Worm (Caenorhabditis elegans) whole organism, midembryonic: ENCODE data around the gene gyf-1.
A peak's percentile ranks its signal among the peaks of the same experiment; 100 is the strongest.

ENCODE experiments used
- T22C8.4 ChIP-seq: fragments of 200-800 bp; sonication (Bioruptor generic); IDR thresholded peaks from 2 replicates; pipeline ENCODE4 v1.3.6; 2022; ENCODE audit warnings: missing genetic modification characterization, missing compliant biosample characterization
- cog-1 ChIP-seq: sonication (generic microtip); optimal IDR thresholded peaks from 2 replicates; lab custom pipeline; 2016; ENCODE audit warnings: missing genetic modification characterization, missing compliant biosample characterization
- flt-1 ChIP-seq: fragments of 200-800 bp; sonication (Bioruptor generic); IDR thresholded peaks from 2 replicates; pipeline ENCODE4 v1.3.6; 2022; ENCODE audit warnings: missing genetic modification characterization, missing compliant biosample characterization
- klf-2 ChIP-seq: fragments of 200-800 bp; sonication (Bioruptor generic); conservative IDR thresholded peaks from 2 replicates; pipeline ENCODE4 v1.3.6; 2022; ENCODE audit warnings: missing genetic modification reagents, missing genetic modification characterization, missing compliant biosample characterization
- med-1 ChIP-seq: sonication (generic microtip); optimal IDR thresholded peaks from 2 replicates; lab custom pipeline; 2017; ENCODE audit warnings: missing genetic modification characterization, mild to moderate bottlenecking, missing compliant biosample characterization, antibody characterized with exemption, missing genetic modification reagents; ENCODE audit not compliant: insufficient read depth
- ref-1 ChIP-seq: fragments of 200-800 bp; sonication (Bioruptor generic); conservative IDR thresholded peaks from 2 replicates; pipeline ENCODE4 v1.3.6; 2022; ENCODE audit warnings: missing genetic modification reagents, missing genetic modification characterization, missing compliant biosample characterization
- tab-1 ChIP-seq: fragments of 200-800 bp; sonication (Bioruptor generic); IDR thresholded peaks from 2 replicates; pipeline ENCODE4 v1.3.6; 2022; ENCODE audit warnings: missing genetic modification characterization, missing compliant biosample characterization
- ztf-23 ChIP-seq: fragments of 200-800 bp; sonication (Bioruptor generic); IDR thresholded peaks from 2 replicates; pipeline ENCODE4 v1.3.6; 2022; ENCODE audit warnings: missing genetic modification reagents, missing genetic modification characterization, missing compliant biosample characterization
- ztf-29 ChIP-seq: fragments of 200-800 bp; sonication (Bioruptor generic); IDR thresholded peaks from 2 replicates; pipeline ENCODE4 v1.3.6; 2022; ENCODE audit warnings: missing genetic modification reagents, missing genetic modification characterization, missing compliant biosample characterization

Gene gyf-1

DNA sequence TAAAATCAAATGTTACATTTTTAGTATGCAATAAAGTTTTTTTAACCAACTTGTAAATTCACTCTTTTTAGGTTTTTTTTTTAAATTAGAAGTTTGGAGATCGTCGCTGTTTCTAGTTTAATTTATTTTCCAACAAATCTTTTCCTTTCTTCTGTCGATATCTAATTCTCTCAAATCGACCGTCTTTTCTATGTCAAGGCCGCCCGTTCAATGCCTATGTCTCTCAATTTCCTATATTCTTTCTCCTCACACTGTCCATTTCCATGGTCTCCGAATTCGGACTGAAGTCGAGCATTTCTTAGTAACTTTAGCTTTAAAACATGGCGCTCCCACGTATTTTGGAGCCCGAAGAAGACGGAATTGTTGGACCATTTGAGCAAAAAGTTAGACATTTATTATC, 32.6 kb downstream of the gyf-1 start, which contains the start of the genes T14B4.5 and T14B4.20:
TSS of gene T14B4.5 (plus strand) at position 226 of the 400 bp plus-strand sequence.
TSS of gene T14B4.20 (plus strand) at position 264 of the 400 bp plus-strand sequence.
- TF ChIP-seq ref-1 (GFP tag; lab: Robert Waterston, UW) = no peak
- TF ChIP-seq med-1 (GFP tag; lab: Kevin White, UChicago) = no peak
- TF ChIP-seq flt-1 (GFP tag; lab: Robert Waterston, UW) = no peak
- TF ChIP-seq tab-1 (GFP tag; lab: Robert Waterston, UW) = no peak
- TF ChIP-seq ztf-23 (GFP tag; lab: Robert Waterston, UW) = no peak

DNA sequence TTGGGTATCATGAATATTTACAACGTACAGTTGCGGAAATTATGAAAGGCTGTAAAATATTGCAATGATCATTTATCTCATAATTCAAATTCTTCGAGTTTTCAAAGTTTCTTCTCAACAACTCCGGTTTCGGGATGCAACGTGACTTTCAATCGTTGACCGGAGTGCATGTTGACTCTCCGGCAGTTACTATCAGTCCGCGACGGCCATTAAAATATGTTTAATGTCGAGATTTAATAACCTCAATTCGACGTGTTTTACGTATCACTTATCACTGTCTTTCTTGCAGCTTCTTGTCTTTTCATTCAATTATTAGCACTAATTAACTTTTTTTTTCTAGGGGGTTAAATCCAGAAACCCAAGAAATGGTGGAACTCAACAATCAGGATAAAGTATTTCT, 34.2 kb downstream of the gyf-1 start, which contains the start of gene tsp-10:
TSS of gene tsp-10 (plus strand) at position 366 of the 400 bp plus-strand sequence.
- TF ChIP-seq med-1 (GFP tag; lab: Kevin White, UChicago) (no peak), ztf-23 (GFP tag; lab: Robert Waterston, UW) (no peak), ref-1 (GFP tag; lab: Robert Waterston, UW) (no peak), T22C8.4 (GFP tag; lab: Robert Waterston, UW) (no peak), ztf-29 (GFP tag; lab: Robert Waterston, UW) (no peak)

DNA sequence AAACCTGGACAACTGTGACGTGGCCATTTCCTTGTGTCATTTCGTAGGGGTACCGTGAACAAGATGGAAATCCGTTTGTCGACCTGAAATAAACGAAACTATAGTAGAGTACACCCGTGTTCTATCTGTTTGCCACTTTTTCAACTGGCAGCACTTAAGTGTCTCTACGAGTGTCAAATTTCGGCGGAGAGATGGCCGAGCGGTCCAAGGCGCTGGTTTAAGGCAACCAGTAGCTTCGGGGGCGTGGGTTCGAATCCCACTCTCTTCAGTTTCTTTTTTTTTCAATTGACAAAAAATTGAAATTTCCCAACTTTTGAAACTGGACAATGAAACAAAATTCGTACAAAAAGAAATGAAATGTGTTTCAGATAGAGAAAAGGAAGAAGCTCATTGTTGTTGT, 37.5 kb downstream of the gyf-1 start:
- TF ChIP-seq ztf-23 (GFP tag; lab: Robert Waterston, UW) (peak; percentile 85), cog-1 (tag; lab: Kevin White, UChicago) (no peak), T22C8.4 (GFP tag; lab: Robert Waterston, UW) (no peak), ztf-29 (GFP tag; lab: Robert Waterston, UW) (0 out of 2 replicates have a peak, but pooled peaks have one; percentile 45), klf-2 (GFP tag; lab: Robert Waterston, UW) (no peak), ref-1 (GFP tag; lab: Robert Waterston, UW) (no peak), flt-1 (GFP tag; lab: Robert Waterston, UW) (peak; percentile 65; the same call in 1 of the 2 replicates), tab-1 (GFP tag; lab: Robert Waterston, UW) (peak; percentile 70; the same call in 1 of the 2 replicates), med-1 (GFP tag; lab: Kevin White, UChicago) (peak; percentile 9)

- no peak for TF ChIP-seq med-1 (GFP tag; lab: Kevin White, UChicago)
- no peak for TF ChIP-seq tab-1 (GFP tag; lab: Robert Waterston, UW)
- no peak for TF ChIP-seq klf-2 (GFP tag; lab: Robert Waterston, UW)
- TF ChIP-seq ztf-23 (GFP tag; lab: Robert Waterston, UW) = no peak
- TF ChIP-seq cog-1 (tag; lab: Kevin White, UChicago) = no peak
- no peak for TF ChIP-seq ref-1 (GFP tag; lab: Robert Waterston, UW)
- TF ChIP-seq ztf-29 (GFP tag; lab: Robert Waterston, UW) = no peak
- TF ChIP-seq T22C8.4 (GFP tag; lab: Robert Waterston, UW) = no peak
- no peak for TF ChIP-seq flt-1 (GFP tag; lab: Robert Waterston, UW)
Observed at ce11 chrII:6726814-6727213, 42.8 kb downstream of the gyf-1 start.

- TF ChIP-seq ref-1 (GFP tag; lab: Robert Waterston, UW) (no peak), med-1 (GFP tag; lab: Kevin White, UChicago) (no peak), T22C8.4 (GFP tag; lab: Robert Waterston, UW) (no peak), klf-2 (GFP tag; lab: Robert Waterston, UW) (no peak), tab-1 (GFP tag; lab: Robert Waterston, UW) (no peak), ztf-29 (GFP tag; lab: Robert Waterston, UW) (no peak), ztf-23 (GFP tag; lab: Robert Waterston, UW) (no peak), flt-1 (GFP tag; lab: Robert Waterston, UW) (no peak), cog-1 (tag; lab: Kevin White, UChicago) (no peak)
Observed at ce11 chrII:6729331-6729730, 45.3 kb downstream of the gyf-1 start, which contains the start of gene T14B4.8. TSS of gene T14B4.8 (minus strand) at chrII:6729390.

ce11 chrII:6733718-6734117, 49.7 kb downstream of the gyf-1 start, which contains the start of gene T14B4.9:
TSS of gene T14B4.9 (minus strand) at chrII:6733818.
- no peak for TF ChIP-seq flt-1 (GFP tag; lab: Robert Waterston, UW)
- TF ChIP-seq med-1 (GFP tag; lab: Kevin White, UChicago) = no peak
- no peak for TF ChIP-seq ref-1 (GFP tag; lab: Robert Waterston, UW)
- TF ChIP-seq ztf-29 (GFP tag; lab: Robert Waterston, UW) = no peak
- TF ChIP-seq cog-1 (tag; lab: Kevin White, UChicago) = no peak

DNA sequence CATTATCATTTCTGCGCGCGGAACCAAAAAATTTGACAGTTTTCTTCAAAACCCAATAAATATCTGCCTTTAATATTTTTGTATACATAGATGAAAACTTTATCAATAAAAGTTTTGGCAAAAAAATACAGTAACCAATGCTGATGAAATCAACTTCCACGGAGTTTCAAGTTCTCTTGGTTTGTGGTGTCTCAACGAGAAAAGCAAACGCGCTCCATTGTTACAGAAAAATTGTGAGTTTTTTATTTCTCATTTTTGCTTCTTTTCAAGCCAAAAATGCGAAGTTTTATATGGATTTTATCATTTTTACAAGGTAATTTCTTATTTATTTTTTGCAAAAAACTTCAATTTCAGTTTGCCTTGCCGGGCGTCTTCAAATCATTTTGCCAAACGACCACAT, 50.6 kb downstream of the gyf-1 start, which contains the start of gene T14B4.3:
TSS of gene T14B4.3 (plus strand) at position 264 of the 400 bp plus-strand sequence.
- TF ChIP-seq T22C8.4 (GFP tag; lab: Robert Waterston, UW) (no peak), flt-1 (GFP tag; lab: Robert Waterston, UW) (no peak), ztf-29 (GFP tag; lab: Robert Waterston, UW) (no peak), ztf-23 (GFP tag; lab: Robert Waterston, UW) (peak; percentile 50; the same call in 1 of the 2 replicates), tab-1 (GFP tag; lab: Robert Waterston, UW) (no peak), ref-1 (GFP tag; lab: Robert Waterston, UW) (no peak), cog-1 (tag; lab: Kevin White, UChicago) (peak; percentile 26), med-1 (GFP tag; lab: Kevin White, UChicago) (no peak), klf-2 (GFP tag; lab: Robert Waterston, UW) (no peak)

ce11 chrII:6736066-6736465, 52.0 kb downstream of the gyf-1 start, which contains the start of gene mrps-18.C:
TSS of gene mrps-18.C (plus strand) at chrII:6736203.
- TF ChIP-seq cog-1 (tag; lab: Kevin White, UChicago) = no peak
- no peak for TF ChIP-seq klf-2 (GFP tag; lab: Robert Waterston, UW)
- TF ChIP-seq ztf-23 (GFP tag; lab: Robert Waterston, UW) = no peak
- no peak for TF ChIP-seq T22C8.4 (GFP tag; lab: Robert Waterston, UW)
- TF ChIP-seq tab-1 (GFP tag; lab: Robert Waterston, UW) = no peak
- TF ChIP-seq ref-1 (GFP tag; lab: Robert Waterston, UW) = no peak
- TF ChIP-seq ztf-29 (GFP tag; lab: Robert Waterston, UW) = no peak
- TF ChIP-seq med-1 (GFP tag; lab: Kevin White, UChicago) = no peak

ce11 chrII:6736604-6737003, 52.6 kb downstream of the gyf-1 start, which contains the start of gene T14B4.1:
TSS of gene T14B4.1 (plus strand) at chrII:6736904.
- TF ChIP-seq ref-1 (GFP tag; lab: Robert Waterston, UW) = no peak
- TF ChIP-seq ztf-23 (GFP tag; lab: Robert Waterston, UW) = no peak
- TF ChIP-seq ztf-29 (GFP tag; lab: Robert Waterston, UW) = no peak
- no peak for TF ChIP-seq flt-1 (GFP tag; lab: Robert Waterston, UW)
- no peak for TF ChIP-seq klf-2 (GFP tag; lab: Robert Waterston, UW)
- TF ChIP-seq cog-1 (tag; lab: Kevin White, UChicago) = no peak
- no peak for TF ChIP-seq tab-1 (GFP tag; lab: Robert Waterston, UW)
- TF ChIP-seq med-1 (GFP tag; lab: Kevin White, UChicago) = no peak
- no peak for TF ChIP-seq T22C8.4 (GFP tag; lab: Robert Waterston, UW)
